Fruit fly (Drosophila melanogaster) Kc167 (cell line): Measurements from ENCODE around the gene CG17258.

Source experiments
- Myc ChIP-seq: fragments of >200 bp; optimal IDR thresholded peaks from 2 replicates; lab custom pipeline; 2017; ENCODE audit warnings: missing external identifiers
- Sin3A ChIP-seq: fragments of >200 bp; optimal IDR thresholded peaks from 2 replicates; lab custom pipeline; 2018; ENCODE audit warnings: missing external identifiers
- h ChIP-seq: fragments of >200 bp; optimal IDR thresholded peaks from 3 replicates; lab custom pipeline; 2018; ENCODE audit warnings: missing external identifiers
- insv ChIP-seq: fragments of >200 bp; optimal IDR thresholded peaks from 3 replicates; lab custom pipeline; 2018; ENCODE audit warnings: missing external identifiers
- psq ChIP-seq: fragments of >200 bp; optimal IDR thresholded peaks from 2 replicates; lab custom pipeline; 2017; ENCODE audit warnings: missing external identifiers
- ttk ChIP-seq: sonication (Bioruptor generic); optimal IDR thresholded peaks from 2 replicates; lab custom pipeline; 2017; ENCODE audit warnings: missing external identifiers

DNA sequence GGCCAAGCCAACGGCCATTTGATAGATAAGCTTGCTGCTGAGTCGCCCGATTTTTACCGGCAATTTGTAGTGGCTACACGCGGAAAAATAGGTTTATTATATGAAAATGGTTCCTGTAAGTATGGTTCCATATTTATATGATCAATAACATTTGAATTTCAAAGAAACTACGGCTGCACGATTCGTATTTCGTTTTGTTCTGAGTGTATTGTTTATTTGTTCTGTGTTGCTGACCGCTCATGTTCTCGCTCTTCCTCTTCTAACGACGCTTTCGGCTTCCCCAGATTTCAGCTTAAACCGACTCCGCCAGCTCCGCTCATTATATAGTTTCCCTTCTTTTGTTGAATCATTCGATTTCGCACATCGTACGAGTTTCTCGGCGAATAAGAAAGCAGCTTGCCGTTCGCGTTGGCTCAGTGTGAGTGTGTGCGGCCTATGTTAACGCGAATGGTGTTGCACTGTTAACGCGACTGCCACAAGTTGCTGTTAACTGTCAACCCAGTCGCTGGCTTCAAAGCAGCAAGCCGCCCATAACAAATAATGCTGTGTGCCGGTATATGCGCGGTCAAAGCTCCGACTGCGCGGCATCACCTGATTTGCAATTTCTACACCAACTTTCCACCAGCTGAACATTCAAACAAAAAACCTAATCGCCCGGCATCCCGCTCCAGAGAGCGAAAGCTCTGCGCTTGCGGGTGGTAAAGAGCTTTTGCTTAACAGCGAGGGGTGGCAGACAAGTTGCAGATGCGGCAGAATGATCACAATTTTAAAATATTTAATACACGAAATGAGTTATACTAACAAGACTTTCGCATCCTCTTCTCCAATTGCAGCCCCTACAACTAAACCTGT, 23.9 kb upstream of the CG17258 start:
- no peak for TF ChIP-seq insv (lab: Kevin White, UChicago)
- no peak for TF ChIP-seq psq
- TF ChIP-seq Sin3A: no peak
- TF ChIP-seq h (lab: Kevin White, UChicago): no peak
- TF ChIP-seq Myc (lab: Kevin White, UChicago): no peak
- no peak for TF ChIP-seq ttk (lab: Kevin White, UChicago)
